Fruit fly (Drosophila melanogaster): ENCODE data around the gene Hsp27.

Hsp27 gene

DNA sequence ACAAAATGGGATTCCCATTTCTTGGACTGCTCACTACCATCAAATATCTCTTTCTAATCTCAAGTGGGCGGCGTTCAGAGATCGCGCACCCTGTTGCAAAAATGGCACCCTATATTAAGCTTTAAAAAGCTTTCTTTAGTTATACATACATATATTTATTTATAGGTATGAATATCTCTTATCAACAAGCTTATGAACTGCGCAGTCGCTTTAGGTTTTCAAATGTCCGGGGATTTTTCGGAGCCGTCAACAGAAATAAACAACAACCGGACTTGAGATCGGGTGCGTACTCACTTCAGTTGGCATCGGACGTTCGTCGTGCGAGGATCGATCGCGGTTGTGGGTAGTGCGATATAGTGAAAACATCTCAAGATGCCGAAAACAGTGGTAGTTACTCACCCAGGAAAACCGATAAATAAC is 34.5 kb upstream of the Hsp27 start, which contains the start of gene PGRP-LF (continued):
- TF ChIP-seq CG17912 (GFP tag; optimal IDR thresholded peaks at IDR 0.05) = no peak
- TF ChIP-seq CG10267 (tag; optimal IDR thresholded peaks at IDR 0.05) = no peak
- peak; percentile 33 for TF ChIP-seq CG18599 (GFP tag; optimal IDR thresholded peaks at IDR 0.05)
- no peak for TF ChIP-seq p53 (GFP tag; optimal IDR thresholded peaks at IDR 0.05)
- TF ChIP-seq CG32767 (GFP tag; IDR thresholded peaks at IDR 0.05) = peak; percentile 35; the same call in 1 of the 2 replicates
- no peak for TF ChIP-seq HLH4C (GFP tag; IDR thresholded peaks at IDR 0.05; ENCODE audit: partially characterized antibody)
- TF ChIP-seq peb (GFP tag; IDR thresholded peaks at IDR 0.05) = no peak
- TF ChIP-seq Deaf1 (tag; optimal IDR thresholded peaks at IDR 0.05) = peak; percentile 91
- no peak for TF ChIP-seq scrt (GFP tag; optimal IDR thresholded peaks at IDR 0.05)
- no peak for TF ChIP-seq CG32772 (GFP tag; IDR thresholded peaks at IDR 0.05)
- no peak for TF ChIP-seq CG1602 (GFP tag; optimal IDR thresholded peaks at IDR 0.05)
- no peak for TF ChIP-seq fd3F (GFP tag; optimal IDR thresholded peaks at IDR 0.05)
- no peak for TF ChIP-seq CG4328 (GFP tag; optimal IDR thresholded peaks at IDR 0.05)
- TF ChIP-seq CG17359 (tag; optimal IDR thresholded peaks at IDR 0.05) = peak; percentile 4
- TF ChIP-seq pan (optimal IDR thresholded peaks at IDR 0.05) = no peak
- peak in 1 of 2 experiments; percentile 5 for TF ChIP-seq pan (GFP tag; optimal IDR thresholded peaks at IDR 0.05 in 1 of 2, IDR thresholded peaks at IDR 0.05 in 1 of 2)
- TF ChIP-seq Oaz (GFP tag; IDR thresholded peaks at IDR 0.05) = no peak
- TF ChIP-seq CG15269 (tag; optimal IDR thresholded peaks at IDR 0.05) = peak; percentile 36
- no peak for TF ChIP-seq ap (GFP tag; IDR thresholded peaks at IDR 0.05)
- TF ChIP-seq crp (GFP tag; optimal IDR thresholded peaks at IDR 0.05) = no peak
- TF ChIP-seq en (GFP tag; optimal IDR thresholded peaks at IDR 0.05) = no peak
- TF ChIP-seq Med (GFP tag) = peak; percentile 82
- TF ChIP-seq Ets65A (GFP tag) = no peak
- TF ChIP-seq CrebB (tag; optimal IDR thresholded peaks at IDR 0.05) = peak; percentile 10
- TF ChIP-seq CG15696 (tag; optimal IDR thresholded peaks at IDR 0.05) = no peak
- TF ChIP-seq danr (GFP tag; IDR thresholded peaks at IDR 0.05) = no peak
- TF ChIP-seq ftz-f1 (GFP tag; optimal IDR thresholded peaks at IDR 0.05) = peak; percentile 49
- TF ChIP-seq trem (tag; optimal IDR thresholded peaks at IDR 0.05) = no peak
- peak; percentile 38 for TF ChIP-seq grn (GFP tag; optimal IDR thresholded peaks at IDR 0.05)
- no peak for TF ChIP-seq ro (GFP tag; IDR thresholded peaks at IDR 0.05)
- no peak for TF ChIP-seq CG4617 (GFP tag; optimal IDR thresholded peaks at IDR 0.05; ENCODE audit: borderline replicate concordance)
- peak; percentile 25 for TF ChIP-seq Xbp1 (GFP tag; optimal IDR thresholded peaks at IDR 0.05)
- no peak for TF ChIP-seq CG5953 (GFP tag; IDR thresholded peaks at IDR 0.05)
- TF ChIP-seq pum (GFP tag; optimal IDR thresholded peaks at IDR 0.05) = no peak
- TF ChIP-seq CG11085 (GFP tag; IDR thresholded peaks at IDR 0.05) = no peak
- TF ChIP-seq ato (GFP tag; IDR thresholded peaks at IDR 0.05; ENCODE audit: partially characterized antibody) = no peak
- no peak for TF ChIP-seq hb (GFP tag; IDR thresholded peaks at IDR 0.05; ENCODE audit: partially characterized antibody)
- peak; percentile 42 for TF ChIP-seq CG7839 (tag; optimal IDR thresholded peaks at IDR 0.05)
- no peak for TF ChIP-seq fd102C (GFP tag; optimal IDR thresholded peaks at IDR 0.05)
- TF ChIP-seq Taf1 (GFP tag; IDR thresholded peaks at IDR 0.05) = 0 out of 2 replicates have a peak, but pooled peaks have one; percentile 5
- TF ChIP-seq Doc3 (GFP tag; IDR thresholded peaks at IDR 0.05; ENCODE audit: partially characterized antibody) = no peak
- TF ChIP-seq CG2129 (GFP tag; IDR thresholded peaks at IDR 0.05; ENCODE audit: partially characterized antibody) = no peak
- no peak for TF ChIP-seq CG2202 (tag; optimal IDR thresholded peaks at IDR 0.05)
- TF ChIP-seq Dek (tag; optimal IDR thresholded peaks at IDR 0.05) = no peak
- peak; percentile 41; the same call in 1 of the 3 replicates for TF ChIP-seq Dbx (GFP tag; IDR thresholded peaks at IDR 0.05)
- TF ChIP-seq CG31224 (GFP tag; IDR thresholded peaks at IDR 0.05) = no peak
- TF ChIP-seq CG17186 (GFP tag; optimal IDR thresholded peaks at IDR 0.05) = no peak
- no peak for TF ChIP-seq D (optimal IDR thresholded peaks at IDR 0.05)
- TF ChIP-seq D (GFP tag; optimal IDR thresholded peaks at IDR 0.05) = no peak
- TF ChIP-seq CG30403 (GFP tag; optimal IDR thresholded peaks at IDR 0.05) = no peak
- TF ChIP-seq da (GFP tag; optimal IDR thresholded peaks at IDR 0.05) = no peak
